Fruit fly (Drosophila melanogaster) whole organism, adult: ENCODE measurements around the gene CG33939.

Experiments
- CG12768 ChIP-seq: fragments of 200-800 bp; sonication (Bioruptor generic); optimal IDR thresholded peaks from 2 replicates; lab custom pipeline; 2017; ENCODE audit warnings: missing biosample characterization, missing genetic modification characterization, mild to moderate bottlenecking, moderate library complexity, missing genetic modification reagents
- CG1620 ChIP-seq: fragments of 200-800 bp; sonication (Bioruptor generic); optimal IDR thresholded peaks from 2 replicates; lab custom pipeline; 2016; ENCODE audit warnings: missing biosample characterization, missing genetic modification characterization
- CG5204 ChIP-seq: fragments of 200-800 bp; sonication (Bioruptor generic); optimal IDR thresholded peaks from 2 replicates; lab custom pipeline; 2016; ENCODE audit warnings: missing biosample characterization, missing genetic modification characterization
- CG7045 ChIP-seq: fragments of 200-800 bp; sonication (Bioruptor generic); optimal IDR thresholded peaks from 2 replicates; lab custom pipeline; 2017; ENCODE audit warnings: missing biosample characterization, mild to moderate bottlenecking, missing genetic modification characterization
- bab1 ChIP-seq: fragments of 200-800 bp; sonication (Bioruptor generic); optimal IDR thresholded peaks from 3 replicates; lab custom pipeline; 2019; ENCODE audit warnings: missing biosample characterization, mild to moderate bottlenecking, missing genetic modification characterization, moderate library complexity
- cnc ChIP-seq, 2 experiments: fragments of >200 bp; optimal IDR thresholded peaks; 2 replicates each; lab custom pipeline; 2017
- kay ChIP-seq: fragments of 200-800 bp; sonication (Bioruptor generic); peaks from one replicate; lab custom pipeline; 2016; ENCODE audit warnings: missing biosample characterization, missing genetic modification characterization, borderline replicate concordance
- ovo ChIP-seq: fragments of 200-800 bp; sonication (Bioruptor generic); optimal IDR thresholded peaks from 2 replicates; lab custom pipeline; 2016; ENCODE audit warnings: missing biosample characterization, missing genetic modification characterization
- tj ChIP-seq: fragments of 200-800 bp; sonication (Bioruptor generic); optimal IDR thresholded peaks from 3 replicates; lab custom pipeline; 2017; ENCODE audit warnings: missing biosample characterization, mild to moderate bottlenecking, missing genetic modification characterization, moderate library complexity
- toe ChIP-seq: fragments of 200-800 bp; sonication (Bioruptor generic); optimal IDR thresholded peaks from 2 replicates; lab custom pipeline; 2016; ENCODE audit warnings: missing biosample characterization, missing genetic modification characterization

- TF ChIP-seq CG5204 (GFP tag; lab: Kevin White, UChicago) (peak; percentile 18), ovo (no peak), CG12768 (no peak), toe (GFP tag; lab: Kevin White, UChicago) (no peak), cnc (optimal IDR thresholded peaks at IDR 0.05; lab: Kevin White, UChicago) (no peak), tj (GFP tag; lab: Kevin White, UChicago) (no peak), CG1620 (GFP tag; lab: Kevin White, UChicago) (no peak), CG7045 (GFP tag; lab: Kevin White, UChicago) (peak; percentile 13), kay (no peak), bab1 (GFP tag; lab: Kevin White, UChicago) (no peak)
Measured at dm6 chrX:19155922-19156437, 18.7 kb downstream of the CG33939 start.
